Worm (Caenorhabditis elegans): ENCODE results near the gene fbxa-141.

DNA sequence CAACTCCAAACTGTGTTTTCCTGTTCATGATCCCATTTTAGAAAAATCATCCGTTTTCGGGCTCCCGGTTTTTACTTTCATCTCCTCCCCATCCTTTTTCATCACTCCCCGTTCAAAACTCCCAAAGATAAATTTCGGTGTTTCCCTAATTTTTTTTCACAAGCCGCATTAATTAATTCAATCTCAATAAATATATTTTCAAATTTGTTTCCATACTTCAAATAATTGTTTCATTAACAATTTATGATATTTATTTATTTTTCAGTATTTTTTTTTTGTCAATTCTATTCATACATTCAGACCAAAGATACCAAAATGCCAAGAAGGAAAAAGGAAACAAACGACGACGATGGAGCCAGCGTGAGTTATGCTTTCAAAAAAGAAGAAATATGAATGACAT, 7.7 kb upstream of the fbxa-141 start, which contains the start of gene D1025.1:
- no peak for TF ChIP-seq ztf-29 (GFP tag; IDR thresholded peaks at IDR 0.05)
- TF ChIP-seq T22C8.4 (GFP tag; IDR thresholded peaks at IDR 0.05): no peak
- no peak for TF ChIP-seq tab-1 (GFP tag; IDR thresholded peaks at IDR 0.05)
- TF ChIP-seq cog-1 (tag; optimal IDR thresholded peaks at IDR 0.05): no peak
- TF ChIP-seq ztf-23 (GFP tag; IDR thresholded peaks at IDR 0.05): no peak
- TF ChIP-seq ref-1 (GFP tag; conservative IDR thresholded peaks at IDR 0.05): no peak
- TF ChIP-seq klf-2 (GFP tag; conservative IDR thresholded peaks at IDR 0.05): no peak
- no peak for TF ChIP-seq flt-1 (GFP tag; IDR thresholded peaks at IDR 0.05)
- TF ChIP-seq med-1 (GFP tag; optimal IDR thresholded peaks at IDR 0.05; ENCODE audit: insufficient read depth): no peak

Measured in whole organism, midembryonic.